Fruit fly (Drosophila melanogaster) whole organism, embryonic: ENCODE results near the gene Nepl20.

Source experiments
- Aef1 ChIP-seq: fragments of 200-800 bp; sonication (Bioruptor generic); IDR thresholded peaks from 3 replicates; pipeline ENCODE4 v1.3.6; 2022; ENCODE audit warnings: missing biosample characterization, missing genetic modification characterization
- Bgb ChIP-seq: fragments of 200-800 bp; sonication (Bioruptor generic); IDR thresholded peaks from 2 replicates; pipeline ENCODE4 v1.3.6; 2022; ENCODE audit warnings: missing biosample characterization, missing genetic modification characterization; ENCODE audit not compliant: partially characterized antibody
- CG12744 ChIP-seq: fragments of 200-800 bp; sonication (Bioruptor generic); optimal IDR thresholded peaks from 2 replicates; lab custom pipeline; 2016; ENCODE audit warnings: missing biosample characterization, missing genetic modification characterization
- CG15011 ChIP-seq: fragments of 200-800 bp; sonication (Bioruptor generic); optimal IDR thresholded peaks from 3 replicates; lab custom pipeline; 2018; ENCODE audit warnings: missing biosample characterization, mild to moderate bottlenecking, missing genetic modification characterization
- CG17802 ChIP-seq: fragments of 200-800 bp; sonication (Bioruptor generic); optimal IDR thresholded peaks from 2 replicates; lab custom pipeline; 2018; ENCODE audit warnings: missing biosample characterization, mild to moderate bottlenecking, missing genetic modification characterization, moderate library complexity
- CG1792 ChIP-seq: fragments of 200-800 bp; sonication (Bioruptor generic); optimal IDR thresholded peaks from 2 replicates; lab custom pipeline; 2016; ENCODE audit warnings: missing biosample characterization, missing genetic modification characterization
- CG18764 ChIP-seq: fragments of 200-800 bp; sonication (Bioruptor generic); optimal IDR thresholded peaks from 3 replicates; lab custom pipeline; 2016; ENCODE audit warnings: missing biosample characterization, missing genetic modification characterization
- CG2875 ChIP-seq: fragments of 200-800 bp; sonication (Bioruptor generic); optimal IDR thresholded peaks from 2 replicates; lab custom pipeline; 2017; ENCODE audit warnings: missing biosample characterization, mild to moderate bottlenecking, missing genetic modification characterization, missing genetic modification reagents
- CG32532 ChIP-seq: fragments of 200-800 bp; sonication (Bioruptor generic); IDR thresholded peaks from 2 replicates; pipeline ENCODE4 v1.3.6; 2022; ENCODE audit warnings: missing biosample characterization, missing genetic modification characterization
- CG3838 ChIP-seq: fragments of 200-800 bp; sonication (Bioruptor generic); optimal IDR thresholded peaks from 3 replicates; lab custom pipeline; 2016; ENCODE audit warnings: missing biosample characterization, missing genetic modification characterization
- CG3995 ChIP-seq: fragments of 200-800 bp; sonication (Bioruptor generic); optimal IDR thresholded peaks from 3 replicates; lab custom pipeline; 2016; ENCODE audit warnings: missing biosample characterization, missing genetic modification characterization
- CG5180 ChIP-seq: fragments of 200-800 bp; sonication (Bioruptor generic); optimal IDR thresholded peaks from 3 replicates; lab custom pipeline; 2017; ENCODE audit warnings: missing biosample characterization, missing genetic modification characterization, mild to moderate bottlenecking, moderate library complexity, missing genetic modification reagents
- CG6689 ChIP-seq: fragments of 200-800 bp; sonication (Bioruptor generic); IDR thresholded peaks from 2 replicates; pipeline ENCODE4 v1.3.6; 2022; ENCODE audit warnings: missing biosample characterization, missing genetic modification characterization
- CG8290 ChIP-seq, 3 experiments: fragments of 200-800 bp; sonication (Bioruptor generic); optimal IDR thresholded peaks; 2 replicates each; lab custom pipeline; 2016 to 2019; ENCODE audit warnings: missing biosample characterization in 3 of 3, missing genetic modification characterization in 3 of 3, mild to moderate bottlenecking in 2 of 3, moderate library complexity in 1 of 3
- CG9817 ChIP-seq: fragments of 200-800 bp; sonication (Bioruptor generic); optimal IDR thresholded peaks from 2 replicates; lab custom pipeline; 2018; ENCODE audit warnings: missing biosample characterization, mild to moderate bottlenecking, missing genetic modification characterization, moderate library complexity
- CHES-1-like ChIP-seq: fragments of 200-800 bp; sonication (Bioruptor generic); optimal IDR thresholded peaks from 2 replicates; lab custom pipeline; 2016; ENCODE audit warnings: missing biosample characterization, missing genetic modification characterization
- Dek ChIP-seq: fragments of 200-800 bp; sonication (Bioruptor generic); optimal IDR thresholded peaks from 3 replicates; lab custom pipeline; 2019; ENCODE audit warnings: missing biosample characterization, mild to moderate bottlenecking, missing genetic modification characterization, moderate library complexity
- Dip2 ChIP-seq: fragments of 200-800 bp; sonication (Bioruptor generic); IDR thresholded peaks from 2 replicates; pipeline ENCODE4 v1.3.6; 2022; ENCODE audit warnings: missing biosample characterization, missing genetic modification characterization
- Doc3 ChIP-seq: fragments of 200-800 bp; sonication (Bioruptor generic); IDR thresholded peaks from 3 replicates; pipeline ENCODE4 v1.3.6; 2022; ENCODE audit warnings: missing biosample characterization, missing genetic modification characterization; ENCODE audit not compliant: partially characterized antibody
- HHEX ChIP-seq: fragments of 200-800 bp; sonication (Bioruptor generic); optimal IDR thresholded peaks from 3 replicates; lab custom pipeline; 2017; ENCODE audit warnings: missing biosample characterization, mild to moderate bottlenecking, missing genetic modification characterization, missing genetic modification reagents
- Hmx ChIP-seq: fragments of 200-800 bp; sonication (Bioruptor generic); optimal IDR thresholded peaks from 2 replicates; lab custom pipeline; 2016; ENCODE audit warnings: missing biosample characterization, missing genetic modification characterization
- Myb ChIP-seq: fragments of 200-800 bp; sonication (Bioruptor generic); optimal IDR thresholded peaks from 2 replicates; lab custom pipeline; 2016; ENCODE audit warnings: missing biosample characterization, missing genetic modification characterization
- PHDP ChIP-seq: fragments of 200-800 bp; sonication (Bioruptor generic); optimal IDR thresholded peaks from 3 replicates; lab custom pipeline; 2018; ENCODE audit warnings: missing biosample characterization, mild to moderate bottlenecking, missing genetic modification characterization, moderate library complexity
- Sin3A ChIP-seq: fragments of >200 bp; optimal IDR thresholded peaks from 2 replicates; lab custom pipeline; 2018
- ase ChIP-seq: fragments of 200-800 bp; sonication (Bioruptor generic); IDR thresholded peaks from 3 replicates; pipeline ENCODE4 v1.3.6; 2022; ENCODE audit warnings: missing biosample characterization, missing genetic modification characterization
- ato ChIP-seq: fragments of 200-800 bp; sonication (Bioruptor generic); IDR thresholded peaks from 2 replicates; pipeline ENCODE4 v1.3.6; 2022; ENCODE audit warnings: missing biosample characterization, missing genetic modification characterization; ENCODE audit not compliant: partially characterized antibody
- bbx ChIP-seq: fragments of 200-800 bp; sonication (Bioruptor generic); IDR thresholded peaks from 2 replicates; pipeline ENCODE4 v1.3.6; 2022; ENCODE audit warnings: missing biosample characterization, missing genetic modification characterization; ENCODE audit not compliant: partially characterized antibody
- br ChIP-seq: fragments of >200 bp; optimal IDR thresholded peaks from 2 replicates; lab custom pipeline; 2017
- cad ChIP-seq: fragments of >200 bp; optimal IDR thresholded peaks from 2 replicates; lab custom pipeline; 2017; ENCODE audit warnings: missing biosample characterization, missing genetic modification characterization
- chm ChIP-seq: fragments of 200-800 bp; sonication (Bioruptor generic); IDR thresholded peaks from 2 replicates; pipeline ENCODE4 v1.3.6; 2022; ENCODE audit warnings: missing biosample characterization, missing genetic modification characterization
- chn ChIP-seq: fragments of 200-800 bp; sonication (Bioruptor generic); optimal IDR thresholded peaks from 2 replicates; lab custom pipeline; 2016; ENCODE audit warnings: missing biosample characterization, missing genetic modification characterization
- dm ChIP-seq: fragments of 200-800 bp; sonication (Bioruptor generic); optimal IDR thresholded peaks from 3 replicates; lab custom pipeline; 2016; ENCODE audit warnings: missing biosample characterization, missing genetic modification characterization
- dmrt11E ChIP-seq: fragments of 200-800 bp; sonication (Bioruptor generic); optimal IDR thresholded peaks from 3 replicates; lab custom pipeline; 2018; ENCODE audit warnings: missing biosample characterization, mild to moderate bottlenecking, missing genetic modification characterization, moderate library complexity
- exex ChIP-seq: fragments of 200-800 bp; sonication (Bioruptor generic); optimal IDR thresholded peaks from 4 replicates; lab custom pipeline; 2018; ENCODE audit warnings: missing biosample characterization, mild to moderate bottlenecking, missing genetic modification characterization, moderate library complexity
- gem ChIP-seq: fragments of 200-800 bp; sonication (Bioruptor generic); optimal IDR thresholded peaks from 2 replicates; lab custom pipeline; 2019; ENCODE audit warnings: missing biosample characterization, mild to moderate bottlenecking, missing genetic modification characterization, moderate library complexity
- gro ChIP-seq: fragments of 200-800 bp; sonication (Bioruptor generic); optimal IDR thresholded peaks from 2 replicates; lab custom pipeline; 2016; ENCODE audit warnings: missing biosample characterization, missing genetic modification characterization
- gsb-n ChIP-seq: fragments of 200-800 bp; sonication (Bioruptor generic); optimal IDR thresholded peaks from 3 replicates; lab custom pipeline; 2018; ENCODE audit warnings: missing biosample characterization, mild to moderate bottlenecking, missing genetic modification characterization
- ham ChIP-seq: fragments of 200-800 bp; sonication (Bioruptor generic); IDR thresholded peaks from 2 replicates; pipeline ENCODE4 v1.3.6; 2022; ENCODE audit warnings: missing biosample characterization, missing genetic modification characterization
- jing ChIP-seq: fragments of 200-800 bp; sonication (Bioruptor generic); optimal IDR thresholded peaks from 2 replicates; lab custom pipeline; 2018; ENCODE audit warnings: missing biosample characterization, mild to moderate bottlenecking, missing genetic modification characterization
- jumu ChIP-seq: fragments of 200-800 bp; sonication (Bioruptor generic); optimal IDR thresholded peaks from 3 replicates; lab custom pipeline; 2016; ENCODE audit warnings: missing biosample characterization, missing genetic modification characterization
- org-1 ChIP-seq: fragments of 200-800 bp; sonication (Bioruptor generic); optimal IDR thresholded peaks from 2 replicates; lab custom pipeline; 2017; ENCODE audit warnings: missing biosample characterization, missing genetic modification characterization
- pros ChIP-seq: fragments of 200-800 bp; sonication (Bioruptor generic); optimal IDR thresholded peaks from 3 replicates; lab custom pipeline; 2019; ENCODE audit warnings: missing biosample characterization, mild to moderate bottlenecking, missing genetic modification characterization, moderate library complexity
- run ChIP-seq: fragments of 200-800 bp; sonication (Bioruptor generic); optimal IDR thresholded peaks from 3 replicates; lab custom pipeline; 2018; ENCODE audit warnings: missing biosample characterization, mild to moderate bottlenecking, missing genetic modification characterization
- sc ChIP-seq, 3 experiments: fragments of >200 bp in 2 of 3; fragments of 200-800 bp in 1 of 3; sonication (Bioruptor generic) in 1 of 3; optimal IDR thresholded peaks; 2 replicates in 2 of 3; 3 replicates in 1 of 3; lab custom pipeline; 2017; ENCODE audit warnings: mild to moderate bottlenecking in 1 of 3, missing biosample characterization in 1 of 3, missing genetic modification characterization in 1 of 3, missing genetic modification reagents in 1 of 3
- ttk ChIP-seq: fragments of 200-800 bp; sonication (Bioruptor generic); IDR thresholded peaks from 2 replicates; pipeline ENCODE4 v2.1.2; 2022; ENCODE audit warnings: missing biosample characterization, missing genetic modification characterization
- unc-4 ChIP-seq: fragments of 200-800 bp; sonication (Bioruptor generic); IDR thresholded peaks from 2 replicates; pipeline ENCODE4 v1.3.6; 2022; ENCODE audit warnings: missing biosample characterization, missing genetic modification characterization; ENCODE audit not compliant: partially characterized antibody
- vfl ChIP-seq: fragments of 200-800 bp; sonication (Bioruptor generic); optimal IDR thresholded peaks from 2 replicates; lab custom pipeline; 2016; ENCODE audit warnings: missing biosample characterization, missing genetic modification characterization
- vnd ChIP-seq: fragments of 200-800 bp; sonication (Bioruptor generic); IDR thresholded peaks from 3 replicates; pipeline ENCODE4 v1.3.6; 2022; ENCODE audit warnings: missing biosample characterization, missing genetic modification characterization; ENCODE audit not compliant: partially characterized antibody
- zen ChIP-seq: fragments of 200-800 bp; sonication (Bioruptor generic); optimal IDR thresholded peaks from 3 replicates; lab custom pipeline; 2018; ENCODE audit warnings: missing biosample characterization, mild to moderate bottlenecking, missing genetic modification characterization, moderate library complexity

Gene Nepl20

dm6 chr3R:28904816-28905435 lies 24.3 kb downstream of the Nepl20 start (continued):
- no peak for TF ChIP-seq vnd
- peak; percentile 30 for TF ChIP-seq Hmx (GFP tag; lab: Kevin White, UChicago)
- no peak for TF ChIP-seq CG17802 (tag; lab: Kevin White, UChicago)
- TF ChIP-seq Bgb (GFP tag; lab: Robert Waterston, UW): no peak
- TF ChIP-seq dm: peak; percentile 11
- TF ChIP-seq jing (GFP tag; lab: Kevin White, UChicago): peak; percentile 62
- TF ChIP-seq CG3838 (GFP tag; lab: Kevin White, UChicago): no peak
- TF ChIP-seq sc (optimal IDR thresholded peaks at IDR 0.05; lab: Kevin White, UChicago): no peak
- peak; percentile 3 for TF ChIP-seq sc (GFP tag; optimal IDR thresholded peaks at IDR 0.05; lab: Kevin White, UChicago)
- peak; percentile 29 for TF ChIP-seq CG15011 (GFP tag; lab: Kevin White, UChicago)
- TF ChIP-seq exex (tag; lab: Kevin White, UChicago): no peak
- no peak for TF ChIP-seq Doc3
- peak; percentile 69; the same call in 1 of the 2 replicates for TF ChIP-seq ham (GFP tag; lab: Robert Waterston, UW)
- no peak for TF ChIP-seq pros (GFP tag; lab: Kevin White, UChicago)
- TF ChIP-seq chm: peak; percentile 65; the same call in 1 of the 2 replicates
- peak; percentile 86 for TF ChIP-seq CG6689 (GFP tag; lab: Robert Waterston, UW)
- peak; percentile 25 for TF ChIP-seq gsb-n (tag; lab: Kevin White, UChicago)
- TF ChIP-seq HHEX (GFP tag; lab: Kevin White, UChicago): peak; percentile 56
- peak; percentile 63 for TF ChIP-seq Myb (GFP tag; lab: Kevin White, UChicago)
- TF ChIP-seq Dip2 (GFP tag; lab: Robert Waterston, UW): no peak
- no peak for TF ChIP-seq CG5180
- no peak for TF ChIP-seq run (tag; lab: Kevin White, UChicago)
- TF ChIP-seq PHDP: peak; percentile 83
- no peak for TF ChIP-seq unc-4 (GFP tag; lab: Robert Waterston, UW)
- TF ChIP-seq ato (GFP tag; lab: Robert Waterston, UW): no peak
- TF ChIP-seq gro (GFP tag; lab: Kevin White, UChicago): peak; percentile 85
- peak; percentile 83 for TF ChIP-seq gem (tag; lab: Kevin White, UChicago)
- TF ChIP-seq dmrt11E: no peak
- TF ChIP-seq CG12744 (GFP tag; lab: Kevin White, UChicago): peak; percentile 60
- peak; percentile 46 for TF ChIP-seq CG18764 (GFP tag; lab: Kevin White, UChicago)
- peak; percentile 53 for TF ChIP-seq org-1 (GFP tag; lab: Kevin White, UChicago)
- TF ChIP-seq cad (GFP tag; lab: Kevin White, UChicago): no peak
- peak; percentile 86 for TF ChIP-seq CHES-1-like (GFP tag; lab: Kevin White, UChicago)
- TF ChIP-seq CG9817: peak; percentile 82
- peak; percentile 30 for TF ChIP-seq CG2875 (GFP tag; lab: Kevin White, UChicago)
- TF ChIP-seq jumu (GFP tag; lab: Kevin White, UChicago): peak; percentile 76
- TF ChIP-seq vfl: peak; percentile 59
- peak; percentile 63; the same call in 1 of the 3 replicates for TF ChIP-seq ase (GFP tag; lab: Robert Waterston, UW)
- peak; percentile 79 for TF ChIP-seq chn (GFP tag; lab: Kevin White, UChicago)
- TF ChIP-seq Sin3A (lab: Kevin White, UChicago): no peak
- TF ChIP-seq ttk (GFP tag; lab: Robert Waterston, UW): peak; percentile 78
- peak; percentile 86 for TF ChIP-seq Aef1 (GFP tag; lab: Robert Waterston, UW)
- TF ChIP-seq bbx: no peak
- no peak for TF ChIP-seq zen (tag; lab: Kevin White, UChicago)
- TF ChIP-seq CG3995 (GFP tag; lab: Kevin White, UChicago): no peak
- no peak for TF ChIP-seq CG8290 (GFP tag; optimal IDR thresholded peaks at IDR 0.05; lab: Kevin White, UChicago)
- TF ChIP-seq CG8290 (tag; optimal IDR thresholded peaks at IDR 0.05; lab: Kevin White, UChicago): peak in 1 of 2 experiments; percentile 93
- TF ChIP-seq Dek (tag; lab: Kevin White, UChicago): peak; percentile 68
- TF ChIP-seq CG1792: peak; percentile 40
- peak; percentile 93 for TF ChIP-seq CG32532
- TF ChIP-seq br (lab: Kevin White, UChicago): no peak
